Worm (Caenorhabditis elegans): ENCODE results near the gene T04C12.11.

The T04C12.11 gene

ce11 chrV:11039379-11039954 is 20.6 kb downstream of the T04C12.11 start, which contains the start of gene pak-2 (continued):
- TF ChIP-seq mep-1 (tag; optimal IDR thresholded peaks at IDR 0.05) (peak; percentile 90), dve-1 (tag; optimal IDR thresholded peaks at IDR 0.05; ENCODE audit: insufficient read depth) (peak; percentile 74), snpc-1.2 (GFP tag; IDR thresholded peaks at IDR 0.05) (no peak), ceh-32 (tag; optimal IDR thresholded peaks at IDR 0.05; ENCODE audit: poor library complexity) (no peak), D1046.2 (GFP tag; IDR thresholded peaks at IDR 0.05) (no peak), lin-38 (GFP tag; IDR thresholded peaks at IDR 0.05) (peak; percentile 95), nhr-28 (tag; optimal IDR thresholded peaks at IDR 0.05) (peak; percentile 67), lin-13 (GFP tag; optimal IDR thresholded peaks at IDR 0.05) (peak; percentile 69), Y5F2A.4 (GFP tag; optimal IDR thresholded peaks at IDR 0.05) (no peak), saeg-2 (GFP tag; IDR thresholded peaks at IDR 0.05) (no peak), gei-8 (GFP tag; optimal IDR thresholded peaks at IDR 0.05) (no peak), egl-27 (tag; optimal IDR thresholded peaks at IDR 0.05) (no peak), F37D6.2 (tag; optimal IDR thresholded peaks at IDR 0.05) (peak; percentile 46), fos-1 (tag; optimal IDR thresholded peaks at IDR 0.05) (no peak), F26F4.8 (GFP tag; conservative IDR thresholded peaks at IDR 0.05) (no peak), mxl-2 (GFP tag; conservative IDR thresholded peaks at IDR 0.05) (no peak), ceh-62 (tag; optimal IDR thresholded peaks at IDR 0.05) (no peak), tra-1 (GFP tag; IDR thresholded peaks at IDR 0.05) (no peak), F49E8.2 (tag; optimal IDR thresholded peaks at IDR 0.05; ENCODE audit: borderline replicate concordance) (no peak), cey-2 (tag; optimal IDR thresholded peaks at IDR 0.05; ENCODE audit: borderline replicate concordance, insufficient read depth) (no peak), zag-1 (tag; optimal IDR thresholded peaks at IDR 0.05) (no peak), lin-15B (tag; optimal IDR thresholded peaks at IDR 0.05) (no peak), skn-1 (tag; optimal IDR thresholded peaks at IDR 0.05) (no peak), ZK337.2 (GFP tag; IDR thresholded peaks at IDR 0.05) (peak; percentile 62; the same call in 1 of the 2 replicates), mes-2 (tag; optimal IDR thresholded peaks at IDR 0.05; ENCODE audit: poor library complexity, severe bottlenecking) (peak; percentile 89), nhr-10 (tag; optimal IDR thresholded peaks at IDR 0.05) (no peak), ceh-20 (GFP tag; IDR thresholded peaks at IDR 0.05) (no peak), F44E2.7 (GFP tag; IDR thresholded peaks at IDR 0.05) (no peak), zip-2 (tag; optimal IDR thresholded peaks at IDR 0.05) (no peak), nhr-76 (tag; optimal IDR thresholded peaks at IDR 0.05) (no peak), nhr-6 (tag; optimal IDR thresholded peaks at IDR 0.05) (peak; percentile 10), Y105C5A.15 (GFP tag; IDR thresholded peaks at IDR 0.05) (no peak), daf-12 (tag; optimal IDR thresholded peaks at IDR 0.05) (no peak), lin-39 (tag; optimal IDR thresholded peaks at IDR 0.05) (no peak), lim-7 (GFP tag; IDR thresholded peaks at IDR 0.05) (no peak), unc-39 (tag; optimal IDR thresholded peaks at IDR 0.05) (no peak), zip-11 (GFP tag; IDR thresholded peaks at IDR 0.05) (no peak), ctbp-1 (GFP tag; IDR thresholded peaks at IDR 0.05) (no peak), nhr-41 (GFP tag; IDR thresholded peaks at IDR 0.05) (no peak), lir-3 (tag; optimal IDR thresholded peaks at IDR 0.05) (no peak), spr-3 (GFP tag; optimal IDR thresholded peaks at IDR 0.05) (no peak)

ce11 chrV:11034748-11035147 is 25.3 kb downstream of the T04C12.11 start, which contains the start of gene pptr-2:
TSS of gene pptr-2 (minus strand) at chrV:11034931.
- TF ChIP-seq aly-2 (tag; optimal IDR thresholded peaks at IDR 0.05), result no peak
- no peak for TF ChIP-seq D1046.2 (GFP tag; IDR thresholded peaks at IDR 0.05)
- TF ChIP-seq ceh-20 (GFP tag; IDR thresholded peaks at IDR 0.05), result 0 out of 2 replicates have a peak, but pooled peaks have one; percentile 39
- TF ChIP-seq T20F7.1 (GFP tag; optimal IDR thresholded peaks at IDR 0.05), result no peak
- peak in 1 of 2 experiments; percentile 74 for TF ChIP-seq unc-62 (GFP tag; optimal IDR thresholded peaks at IDR 0.05 in 1 of 2)
- no peak for TF ChIP-seq unc-62 (tag; optimal IDR thresholded peaks at IDR 0.05)
- TF ChIP-seq ztf-7 (tag; optimal IDR thresholded peaks at IDR 0.05), result no peak
- TF ChIP-seq F49E8.2 (tag; optimal IDR thresholded peaks at IDR 0.05; ENCODE audit: borderline replicate concordance), result no peak
- TF ChIP-seq spr-3 (GFP tag; optimal IDR thresholded peaks at IDR 0.05), result no peak
- no peak for TF ChIP-seq duxl-1 (tag; optimal IDR thresholded peaks at IDR 0.05; ENCODE audit: poor library complexity)
- no peak for TF ChIP-seq snpc-4 (tag; optimal IDR thresholded peaks at IDR 0.05)
- TF ChIP-seq attf-4 (tag; optimal IDR thresholded peaks at IDR 0.05), result no peak
- TF ChIP-seq nhr-11 (tag; optimal IDR thresholded peaks at IDR 0.05), result peak; percentile 58
- no peak for TF ChIP-seq ceh-62 (tag; optimal IDR thresholded peaks at IDR 0.05)
- TF ChIP-seq sdz-12 (GFP tag; optimal IDR thresholded peaks at IDR 0.05), result no peak
- TF ChIP-seq rbr-2 (tag; optimal IDR thresholded peaks at IDR 0.05), result no peak

All from whole organism, L4 larva.